Fruit fly (Drosophila melanogaster): ENCODE measurements around the gene Akap200.

Gene Akap200

dm6 chr2L:8477971-8478370, 62.5 kb downstream of the Akap200 start (continued):
- TF ChIP-seq Opbp (GFP tag; IDR thresholded peaks at IDR 0.05; ENCODE audit: partially characterized antibody) = peak; percentile 72; the same call in 2 of the 3 replicates
- TF ChIP-seq Dek (tag; optimal IDR thresholded peaks at IDR 0.05) = peak; percentile 46
- no peak for TF ChIP-seq CG18011 (GFP tag; optimal IDR thresholded peaks at IDR 0.05)
- peak; percentile 65 for TF ChIP-seq amos (GFP tag; IDR thresholded peaks at IDR 0.05; ENCODE audit: partially characterized antibody)
- TF ChIP-seq CG10274 (GFP tag; optimal IDR thresholded peaks at IDR 0.05) = no peak
- no peak for TF ChIP-seq CG11085 (GFP tag; IDR thresholded peaks at IDR 0.05)
- TF ChIP-seq Lhr (GFP tag; optimal IDR thresholded peaks at IDR 0.05) = peak; percentile 87
- TF ChIP-seq CG11560 (tag; IDR thresholded peaks at IDR 0.05) = peak; percentile 96
- peak; percentile 2 for TF ChIP-seq CG3163 (GFP tag; optimal IDR thresholded peaks at IDR 0.05)
- peak; percentile 58 for TF ChIP-seq CG6791 (GFP tag; IDR thresholded peaks at IDR 0.05; ENCODE audit: partially characterized antibody)
- no peak for TF ChIP-seq ems (GFP tag; optimal IDR thresholded peaks at IDR 0.05)
- peak; percentile 90 for TF ChIP-seq Med (GFP tag)
- peak; percentile 41 for TF ChIP-seq CG11504 (tag; optimal IDR thresholded peaks at IDR 0.05)
- TF ChIP-seq kni (GFP tag; optimal IDR thresholded peaks at IDR 0.05) = no peak
- peak; percentile 36; the same call in 2 of the 3 replicates for TF ChIP-seq vnd (GFP tag; IDR thresholded peaks at IDR 0.05; ENCODE audit: partially characterized antibody)
- TF ChIP-seq CG10654 (GFP tag; optimal IDR thresholded peaks at IDR 0.05) = no peak
- TF ChIP-seq sens (GFP tag) = peak; percentile 48
- no peak for TF ChIP-seq schlank (tag; optimal IDR thresholded peaks at IDR 0.05)
- TF ChIP-seq HmgZ (tag; optimal IDR thresholded peaks at IDR 0.05) = peak; percentile 51
- peak; percentile 51 for TF ChIP-seq phol (tag; optimal IDR thresholded peaks at IDR 0.05)
- peak; percentile 100 for TF ChIP-seq Myb (GFP tag; optimal IDR thresholded peaks at IDR 0.05)
- TF ChIP-seq crp (GFP tag; optimal IDR thresholded peaks at IDR 0.05) = peak in 1 of 2 experiments; percentile 69
- peak; percentile 23 for TF ChIP-seq gfzf (GFP tag; optimal IDR thresholded peaks at IDR 0.05)
- peak; percentile 22 for TF ChIP-seq CG15514 (GFP tag; optimal IDR thresholded peaks at IDR 0.05)
- peak; percentile 86 for TF ChIP-seq stwl (tag; optimal IDR thresholded peaks at IDR 0.05)
- no peak for TF ChIP-seq pros (GFP tag; optimal IDR thresholded peaks at IDR 0.05)
- no peak for TF ChIP-seq Blimp-1 (GFP tag; optimal IDR thresholded peaks at IDR 0.05)
- peak; percentile 23 for TF ChIP-seq CG17829 (tag; optimal IDR thresholded peaks at IDR 0.05)
- no peak for TF ChIP-seq pnt (GFP tag; optimal IDR thresholded peaks at IDR 0.05)
- no peak for TF ChIP-seq CG1529 (GFP tag; optimal IDR thresholded peaks at IDR 0.05)
- 0 out of 2 replicates have a peak, but pooled peaks have one; percentile 17 for TF ChIP-seq slbo (GFP tag; IDR thresholded peaks at IDR 0.05)
- peak; percentile 20 for TF ChIP-seq CG15601 (tag; optimal IDR thresholded peaks at IDR 0.05)
- 0 out of 2 replicates have a peak, but pooled peaks have one; percentile 14 for TF ChIP-seq CG9932 (GFP tag; IDR thresholded peaks at IDR 0.05)
- peak in 1 of 2 experiments; percentile 90 for TF ChIP-seq Eip74EF (GFP tag; optimal IDR thresholded peaks at IDR 0.05)
- TF ChIP-seq Dp (GFP tag; optimal IDR thresholded peaks at IDR 0.05) = peak; percentile 90
- TF ChIP-seq Dfd (GFP tag; optimal IDR thresholded peaks at IDR 0.05) = peak in 1 of 2 experiments; percentile 98
- peak in 1 of 2 experiments; percentile 20 for TF ChIP-seq dpn (GFP tag; optimal IDR thresholded peaks at IDR 0.05)
- peak; percentile 46 for TF ChIP-seq chn (GFP tag; optimal IDR thresholded peaks at IDR 0.05)
- peak; percentile 49; the same call in 1 of the 3 replicates for TF ChIP-seq HLH4C (GFP tag; IDR thresholded peaks at IDR 0.05; ENCODE audit: partially characterized antibody)
- peak; percentile 5 for TF ChIP-seq CG13624 (GFP tag; optimal IDR thresholded peaks at IDR 0.05)
- no peak for TF ChIP-seq CG18599 (GFP tag; optimal IDR thresholded peaks at IDR 0.05)
- TF ChIP-seq CG1603 (tag; optimal IDR thresholded peaks at IDR 0.05) = peak; percentile 75
- peak; percentile 5 for TF ChIP-seq CG7839 (tag; optimal IDR thresholded peaks at IDR 0.05)
- TF ChIP-seq CG10267 (tag; optimal IDR thresholded peaks at IDR 0.05) = peak; percentile 78
- peak; percentile 82 for TF ChIP-seq CG8290 (GFP tag; optimal IDR thresholded peaks at IDR 0.05)
- peak in 1 of 2 experiments; percentile 10 for TF ChIP-seq CG8290 (tag; optimal IDR thresholded peaks at IDR 0.05)
- TF ChIP-seq pita (GFP tag; optimal IDR thresholded peaks at IDR 0.05) = peak; percentile 12
- 0 out of 2 replicates have a peak, but pooled peaks have one; percentile 29 for TF ChIP-seq ato (GFP tag; IDR thresholded peaks at IDR 0.05; ENCODE audit: partially characterized antibody)

All from whole organism, embryonic.